Worm (Caenorhabditis elegans): ENCODE measurements around the gene lact-8.

DNA sequence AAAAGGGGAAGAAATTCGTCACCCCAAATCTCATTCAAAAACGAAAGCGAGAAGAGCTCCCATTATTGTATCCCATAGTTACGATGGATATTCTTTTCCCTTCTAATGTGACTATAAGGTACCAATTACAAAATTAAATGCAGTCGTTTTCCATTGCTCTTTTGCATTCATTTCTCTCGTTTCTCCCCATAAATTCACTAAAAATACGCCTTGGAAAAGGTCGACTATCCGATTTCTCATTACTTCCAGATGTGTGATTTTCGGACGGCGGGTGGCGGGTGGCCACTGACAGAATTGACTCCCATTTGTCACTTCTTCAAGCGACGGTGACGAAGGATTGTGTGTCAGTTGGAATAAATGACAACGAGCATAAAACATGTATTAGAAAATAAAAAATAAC, 40.1 kb upstream of the lact-8 start:
- no peak for TF ChIP-seq scrt-1 (GFP tag; IDR thresholded peaks at IDR 0.05)
- TF ChIP-seq tbx-37 (GFP tag; conservative IDR thresholded peaks at IDR 0.05) = no peak
- TF ChIP-seq ets-7 (tag; optimal IDR thresholded peaks at IDR 0.05) = no peak
- no peak for TF ChIP-seq pes-1 (GFP tag; IDR thresholded peaks at IDR 0.05)
- TF ChIP-seq hmg-4 (GFP tag; optimal IDR thresholded peaks at IDR 0.05) = no peak

All from whole organism, early embryonic.